Worm (Caenorhabditis elegans): Measurements from ENCODE around the gene elt-7.

DNA sequence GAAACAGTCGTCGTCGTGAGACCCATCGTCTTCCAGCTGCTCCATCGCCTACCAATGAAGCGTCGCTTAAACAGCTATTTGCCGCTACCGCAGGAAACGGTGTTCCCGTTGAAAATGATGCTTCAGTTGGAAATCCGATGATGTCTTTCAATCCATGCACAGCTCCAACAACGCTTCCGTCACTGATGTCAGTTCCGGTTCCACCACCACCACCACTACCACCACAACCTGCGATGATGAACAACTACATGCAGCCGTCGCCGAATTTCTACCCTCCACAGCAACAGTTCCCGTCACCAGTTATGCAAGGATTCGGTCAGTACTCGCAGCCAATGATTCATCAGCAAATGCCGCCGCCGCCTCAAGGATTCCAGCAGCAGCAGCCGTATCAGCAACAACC, 36.5 kb upstream of the elt-7 start:
- TF ChIP-seq unc-62 (GFP tag; optimal IDR thresholded peaks at IDR 0.05), result no peak
- no peak for TF ChIP-seq nhr-237 (tag; optimal IDR thresholded peaks at IDR 0.05)
- TF ChIP-seq unc-39 (tag; optimal IDR thresholded peaks at IDR 0.05), result no peak
- TF ChIP-seq snpc-4 (tag; optimal IDR thresholded peaks at IDR 0.05), result no peak
- no peak for TF ChIP-seq nhr-28 (tag; optimal IDR thresholded peaks at IDR 0.05)
- TF ChIP-seq ztf-11 (tag; optimal IDR thresholded peaks at IDR 0.05), result no peak
- TF ChIP-seq ceh-39 (tag; optimal IDR thresholded peaks at IDR 0.05), result no peak
- no peak for TF ChIP-seq nhr-76 (tag; optimal IDR thresholded peaks at IDR 0.05)
- TF ChIP-seq pha-4 (tag; optimal IDR thresholded peaks at IDR 0.05), result no peak
